Fruit fly (Drosophila melanogaster) whole organism, embryonic: ENCODE data around the gene E2f1.

Experiments used
- Abd-B ChIP-seq: fragments of 200-800 bp; sonication (Bioruptor generic); optimal IDR thresholded peaks from 2 replicates; lab custom pipeline; 2018; ENCODE audit warnings: missing biosample characterization, mild to moderate bottlenecking, missing genetic modification characterization, moderate library complexity
- Bdp1 ChIP-seq: fragments of 200-800 bp; sonication (Bioruptor generic); optimal IDR thresholded peaks from 3 replicates; lab custom pipeline; 2016; ENCODE audit warnings: missing biosample characterization, missing genetic modification characterization
- CG10979 ChIP-seq: fragments of 200-800 bp; sonication (Bioruptor generic); optimal IDR thresholded peaks from 2 replicates; lab custom pipeline; 2018; ENCODE audit warnings: missing biosample characterization, mild to moderate bottlenecking, missing genetic modification characterization, moderate library complexity
- CG13424 ChIP-seq: fragments of 200-800 bp; sonication (Bioruptor generic); optimal IDR thresholded peaks from 2 replicates; lab custom pipeline; 2019; ENCODE audit warnings: missing biosample characterization, mild to moderate bottlenecking, missing genetic modification characterization, moderate library complexity
- CG1647 ChIP-seq: fragments of 200-800 bp; sonication (Bioruptor generic); optimal IDR thresholded peaks from 3 replicates; lab custom pipeline; 2016; ENCODE audit warnings: missing biosample characterization, missing genetic modification characterization
- CG17385 ChIP-seq: fragments of 200-800 bp; sonication (Bioruptor generic); optimal IDR thresholded peaks from 3 replicates; lab custom pipeline; 2018; ENCODE audit warnings: missing biosample characterization, mild to moderate bottlenecking, missing genetic modification characterization
- CG17802 ChIP-seq: fragments of 200-800 bp; sonication (Bioruptor generic); optimal IDR thresholded peaks from 2 replicates; lab custom pipeline; 2018; ENCODE audit warnings: missing biosample characterization, mild to moderate bottlenecking, missing genetic modification characterization, moderate library complexity
- CG17912 ChIP-seq: fragments of 200-800 bp; sonication (Bioruptor generic); optimal IDR thresholded peaks from 2 replicates; lab custom pipeline; 2018; ENCODE audit warnings: missing biosample characterization, mild to moderate bottlenecking, missing genetic modification characterization
- CG2875 ChIP-seq: fragments of 200-800 bp; sonication (Bioruptor generic); optimal IDR thresholded peaks from 2 replicates; lab custom pipeline; 2017; ENCODE audit warnings: missing biosample characterization, mild to moderate bottlenecking, missing genetic modification characterization, missing genetic modification reagents
- CG32532 ChIP-seq: fragments of 200-800 bp; sonication (Bioruptor generic); IDR thresholded peaks from 2 replicates; pipeline ENCODE4 v1.3.6; 2022; ENCODE audit warnings: missing biosample characterization, missing genetic modification characterization
- CG33557 ChIP-seq: fragments of 200-800 bp; sonication (Bioruptor generic); optimal IDR thresholded peaks from 2 replicates; lab custom pipeline; 2019; ENCODE audit warnings: missing biosample characterization, mild to moderate bottlenecking, missing genetic modification characterization, moderate library complexity
- CG34224 ChIP-seq: fragments of 200-800 bp; sonication (Bioruptor generic); IDR thresholded peaks from 3 replicates; pipeline ENCODE4 v1.3.6; 2022; ENCODE audit warnings: missing biosample characterization, missing genetic modification characterization; ENCODE audit not compliant: partially characterized antibody
- CG6689 ChIP-seq: fragments of 200-800 bp; sonication (Bioruptor generic); IDR thresholded peaks from 2 replicates; pipeline ENCODE4 v1.3.6; 2022; ENCODE audit warnings: missing biosample characterization, missing genetic modification characterization
- CG7928 ChIP-seq: fragments of 200-800 bp; sonication (Bioruptor generic); optimal IDR thresholded peaks from 2 replicates; lab custom pipeline; 2017; ENCODE audit warnings: missing biosample characterization, mild to moderate bottlenecking, missing genetic modification characterization
- CG7987 ChIP-seq: fragments of 200-800 bp; sonication (Bioruptor generic); optimal IDR thresholded peaks from 2 replicates; lab custom pipeline; 2018; ENCODE audit warnings: missing biosample characterization, mild to moderate bottlenecking, missing genetic modification characterization, moderate library complexity
- CG8281 ChIP-seq: fragments of 200-800 bp; sonication (Bioruptor generic); optimal IDR thresholded peaks from 2 replicates; lab custom pipeline; 2018; ENCODE audit warnings: missing biosample characterization, mild to moderate bottlenecking, missing genetic modification characterization, moderate library complexity
- Chrac-16 ChIP-seq: fragments of 200-800 bp; sonication (Bioruptor generic); optimal IDR thresholded peaks from 3 replicates; lab custom pipeline; 2016; ENCODE audit warnings: missing biosample characterization, missing genetic modification characterization
- Dll ChIP-seq: fragments of 200-800 bp; sonication (Bioruptor generic); IDR thresholded peaks from 4 replicates; pipeline ENCODE4 v1.3.6; 2022; ENCODE audit warnings: missing biosample characterization, missing genetic modification characterization; ENCODE audit not compliant: partially characterized antibody
- Doc2 ChIP-seq: fragments of 200-800 bp; sonication (Bioruptor generic); IDR thresholded peaks from 2 replicates; pipeline ENCODE4 v1.3.6; 2022; ENCODE audit warnings: missing biosample characterization, missing genetic modification characterization
- Gug ChIP-seq: fragments of 200-800 bp; sonication (Bioruptor generic); IDR thresholded peaks from 4 replicates; pipeline ENCODE4 v1.3.6; 2022; ENCODE audit warnings: missing biosample characterization, missing genetic modification characterization
- Hsf ChIP-seq: fragments of 200-800 bp; sonication (Bioruptor generic); optimal IDR thresholded peaks from 3 replicates; lab custom pipeline; 2016; ENCODE audit warnings: missing biosample characterization, missing genetic modification characterization
- Kr ChIP-seq: fragments of 200-800 bp; sonication (Bioruptor generic); optimal IDR thresholded peaks from 2 replicates; lab custom pipeline; 2017; ENCODE audit warnings: missing biosample characterization, mild to moderate bottlenecking, missing genetic modification characterization
- Lpt ChIP-seq: fragments of >200 bp; optimal IDR thresholded peaks from 2 replicates; lab custom pipeline; 2018; ENCODE audit warnings: missing biosample characterization, missing genetic modification characterization
- Mad ChIP-seq: fragments of 200-800 bp; sonication (Bioruptor generic); optimal IDR thresholded peaks from 2 replicates; lab custom pipeline; 2016; ENCODE audit warnings: missing biosample characterization, missing genetic modification characterization
- Med ChIP-seq: fragments of 200-800 bp; sonication (Bioruptor generic); peaks from one replicate; lab custom pipeline; 2016; ENCODE audit warnings: missing biosample characterization, missing genetic modification characterization, mild to moderate bottlenecking, inconsistent platforms, moderate library complexity
- NC2α ChIP-seq: fragments of 200-800 bp; sonication (Bioruptor generic); optimal IDR thresholded peaks from 2 replicates; lab custom pipeline; 2016; ENCODE audit warnings: missing biosample characterization, missing genetic modification characterization
- NC2β ChIP-seq: fragments of 200-800 bp; sonication (Bioruptor generic); optimal IDR thresholded peaks from 2 replicates; lab custom pipeline; 2016; ENCODE audit warnings: missing biosample characterization, missing genetic modification characterization
- Opbp ChIP-seq: fragments of 200-800 bp; sonication (Bioruptor generic); IDR thresholded peaks from 3 replicates; pipeline ENCODE4 v1.3.6; 2022; ENCODE audit warnings: missing biosample characterization, missing genetic modification characterization; ENCODE audit not compliant: partially characterized antibody
- Poxn ChIP-seq: fragments of 200-800 bp; sonication (Bioruptor generic); IDR thresholded peaks from 2 replicates; pipeline ENCODE4 v1.3.6; 2022; ENCODE audit warnings: missing biosample characterization, missing genetic modification characterization
- Rfx ChIP-seq: fragments of 200-800 bp; sonication (Bioruptor generic); IDR thresholded peaks from 2 replicates; pipeline ENCODE4 v1.3.6; 2022; ENCODE audit warnings: missing biosample characterization, missing genetic modification characterization
- Stat92E ChIP-seq, 3 experiments: fragments of >200 bp in 2 of 3; fragments of 200-800 bp in 1 of 3; sonication (Bioruptor generic) in 1 of 3; optimal IDR thresholded peaks; 2 replicates each; lab custom pipeline; 2017 to 2019; ENCODE audit warnings: missing biosample characterization in 3 of 3, missing genetic modification characterization in 3 of 3, mild to moderate bottlenecking in 1 of 3, moderate library complexity in 1 of 3
- ab ChIP-seq: fragments of 200-800 bp; sonication (Bioruptor generic); optimal IDR thresholded peaks from 2 replicates; lab custom pipeline; 2016; ENCODE audit warnings: missing biosample characterization, missing genetic modification characterization
- amos ChIP-seq: fragments of 200-800 bp; sonication (Bioruptor generic); IDR thresholded peaks from 2 replicates; pipeline ENCODE4 v1.3.6; 2022; ENCODE audit warnings: missing biosample characterization, missing genetic modification characterization; ENCODE audit not compliant: partially characterized antibody
- ase ChIP-seq: fragments of 200-800 bp; sonication (Bioruptor generic); IDR thresholded peaks from 3 replicates; pipeline ENCODE4 v1.3.6; 2022; ENCODE audit warnings: missing biosample characterization, missing genetic modification characterization
- cas ChIP-seq: fragments of 200-800 bp; sonication (Bioruptor generic); IDR thresholded peaks from 2 replicates; pipeline ENCODE4 v1.3.6; 2022; ENCODE audit warnings: missing biosample characterization, missing genetic modification characterization
- ci ChIP-seq: fragments of 200-800 bp; sonication (Bioruptor generic); IDR thresholded peaks from 3 replicates; pipeline ENCODE4 v1.3.6; 2022; ENCODE audit warnings: missing biosample characterization, missing genetic modification characterization
- croc ChIP-seq: fragments of 200-800 bp; sonication (Bioruptor generic); conservative IDR thresholded peaks from 3 replicates; pipeline ENCODE4 v1.3.6; 2022; ENCODE audit warnings: missing biosample characterization, missing genetic modification characterization
- fd96Cb ChIP-seq: fragments of 200-800 bp; sonication (Bioruptor generic); optimal IDR thresholded peaks from 2 replicates; lab custom pipeline; 2018; ENCODE audit warnings: missing biosample characterization, mild to moderate bottlenecking, missing genetic modification characterization, moderate library complexity
- fru ChIP-seq: fragments of >200 bp; optimal IDR thresholded peaks from 2 replicates; lab custom pipeline; 2017
- gem ChIP-seq: fragments of 200-800 bp; sonication (Bioruptor generic); optimal IDR thresholded peaks from 2 replicates; lab custom pipeline; 2019; ENCODE audit warnings: missing biosample characterization, mild to moderate bottlenecking, missing genetic modification characterization, moderate library complexity
- hb ChIP-seq: fragments of 200-800 bp; sonication (Bioruptor generic); IDR thresholded peaks from 3 replicates; pipeline ENCODE4 v1.3.6; 2022; ENCODE audit warnings: missing biosample characterization, missing genetic modification characterization; ENCODE audit not compliant: partially characterized antibody
- her ChIP-seq: fragments of 200-800 bp; sonication (Bioruptor generic); optimal IDR thresholded peaks from 2 replicates; lab custom pipeline; 2016; ENCODE audit warnings: missing biosample characterization, missing genetic modification characterization
- kay ChIP-seq: fragments of 200-800 bp; sonication (Bioruptor generic); optimal IDR thresholded peaks from 2 replicates; lab custom pipeline; 2016; ENCODE audit warnings: missing biosample characterization, missing genetic modification characterization
- phol ChIP-seq: fragments of 200-800 bp; sonication (Bioruptor generic); optimal IDR thresholded peaks from 3 replicates; lab custom pipeline; 2018; ENCODE audit warnings: missing biosample characterization, mild to moderate bottlenecking, missing genetic modification characterization, moderate library complexity
- pros ChIP-seq: fragments of 200-800 bp; sonication (Bioruptor generic); optimal IDR thresholded peaks from 3 replicates; lab custom pipeline; 2019; ENCODE audit warnings: missing biosample characterization, mild to moderate bottlenecking, missing genetic modification characterization, moderate library complexity
- ranshi ChIP-seq: fragments of 200-800 bp; sonication (Bioruptor generic); IDR thresholded peaks from 2 replicates; pipeline ENCODE4 v1.3.6; 2022; ENCODE audit warnings: missing biosample characterization, missing genetic modification characterization
- repo ChIP-seq: fragments of 200-800 bp; sonication (Bioruptor generic); optimal IDR thresholded peaks from 2 replicates; lab custom pipeline; 2016; ENCODE audit warnings: missing biosample characterization, missing genetic modification characterization
- schlank ChIP-seq: fragments of 200-800 bp; sonication (Bioruptor generic); optimal IDR thresholded peaks from 2 replicates; lab custom pipeline; 2018; ENCODE audit warnings: missing biosample characterization, mild to moderate bottlenecking, missing genetic modification characterization
- scrt ChIP-seq: fragments of 200-800 bp; sonication (Bioruptor generic); optimal IDR thresholded peaks from 2 replicates; lab custom pipeline; 2018; ENCODE audit warnings: missing biosample characterization, mild to moderate bottlenecking, missing genetic modification characterization, moderate library complexity
- sr ChIP-seq: fragments of 200-800 bp; sonication (Bioruptor generic); IDR thresholded peaks from 3 replicates; pipeline ENCODE4 v1.3.6; 2022; ENCODE audit warnings: missing biosample characterization, missing genetic modification characterization
- stc ChIP-seq: fragments of 200-800 bp; sonication (Bioruptor generic); IDR thresholded peaks from 2 replicates; pipeline ENCODE4 v1.3.6; 2022; ENCODE audit warnings: missing biosample characterization, missing genetic modification characterization
- toy ChIP-seq: fragments of 200-800 bp; sonication (Bioruptor generic); IDR thresholded peaks from 2 replicates; pipeline ENCODE4 v1.3.6; 2022; ENCODE audit warnings: missing biosample characterization, missing genetic modification characterization
- twi ChIP-seq: fragments of 200-800 bp; optimal IDR thresholded peaks from 2 replicates; lab custom pipeline; 2019; ENCODE audit warnings: missing biosample characterization, mild to moderate bottlenecking, missing genetic modification characterization, moderate library complexity
- zfh2 ChIP-seq: fragments of 200-800 bp; sonication (Bioruptor generic); optimal IDR thresholded peaks from 2 replicates; lab custom pipeline; 2016; ENCODE audit warnings: missing biosample characterization, missing genetic modification characterization

The E2f1 gene

dm6 chr3R:21612902-21613301 is 47.8 kb downstream of the E2f1 start (continued):
- TF ChIP-seq schlank (no peak), sr (GFP tag; lab: Robert Waterston, UW) (no peak), cas (no peak), CG17802 (tag; lab: Kevin White, UChicago) (no peak), CG10979 (peak; percentile 24), amos (GFP tag; lab: Robert Waterston, UW) (no peak), Mad (GFP tag; lab: Kevin White, UChicago) (no peak), gem (tag; lab: Kevin White, UChicago) (peak; percentile 81), zfh2 (GFP tag; lab: Kevin White, UChicago) (peak; percentile 31), Lpt (no peak), Gug (GFP tag; lab: Robert Waterston, UW) (peak; percentile 60; the same call in 1 of the 4 replicates), Poxn (GFP tag; lab: Robert Waterston, UW) (no peak), CG1647 (GFP tag; lab: Kevin White, UChicago) (no peak), Opbp (GFP tag; lab: Robert Waterston, UW) (no peak), fru (lab: Kevin White, UChicago) (no peak), CG17912 (no peak), CG13424 (peak; percentile 57), kay (GFP tag; lab: Kevin White, UChicago) (no peak), NC2β (GFP tag; lab: Kevin White, UChicago) (no peak), CG7987 (GFP tag; lab: Kevin White, UChicago) (no peak), CG2875 (GFP tag; lab: Kevin White, UChicago) (no peak), CG33557 (GFP tag; lab: Kevin White, UChicago) (no peak), Hsf (GFP tag; lab: Kevin White, UChicago) (peak; percentile 63), CG8281 (tag; lab: Kevin White, UChicago) (no peak), CG32532 (no peak), CG34224 (no peak), ab (GFP tag; lab: Kevin White, UChicago) (no peak), phol (tag; lab: Kevin White, UChicago) (peak; percentile 72), Chrac-16 (GFP tag; lab: Kevin White, UChicago) (peak; percentile 58), stc (no peak), Bdp1 (no peak), CG7928 (GFP tag; lab: Kevin White, UChicago) (no peak), scrt (GFP tag; lab: Kevin White, UChicago) (no peak), her (no peak), repo (GFP tag; lab: Kevin White, UChicago) (no peak), Abd-B (GFP tag; lab: Kevin White, UChicago) (peak; percentile 25), Rfx (no peak), ranshi (no peak), Dll (no peak), CG6689 (GFP tag; lab: Robert Waterston, UW) (no peak), croc (GFP tag; lab: Robert Waterston, UW) (peak; percentile 21; the same call in 1 of the 3 replicates), twi (tag; lab: Kevin White, UChicago) (no peak)

- TF ChIP-seq toy (GFP tag; lab: Robert Waterston, UW) (no peak), ci (GFP tag; lab: Robert Waterston, UW) (no peak), Med (peak; percentile 54), Doc2 (GFP tag; lab: Robert Waterston, UW) (no peak), hb (GFP tag; lab: Robert Waterston, UW) (no peak), pros (peak; percentile 9), Kr (no peak), fd96Cb (no peak), Stat92E (GFP tag; optimal IDR thresholded peaks at IDR 0.05; lab: Kevin White, UChicago) (peak in 1 of 3 experiments; percentile 19), NC2α (GFP tag; lab: Kevin White, UChicago) (no peak), ase (GFP tag; lab: Robert Waterston, UW) (no peak), CG17385 (peak; percentile 53)
These were observed 49.0 kb downstream of the E2f1 start for dm6 chr3R:21611629-21612180.
